Fruit fly (Drosophila melanogaster): ENCODE results near the gene MSBP.

Gene MSBP

dm6 chrX:15889780-15890608 lies at the start of gene MSBP, which contains the start of gene CG15916 (continued):
- peak; percentile 29 for TF ChIP-seq fd59A (GFP tag; optimal IDR thresholded peaks at IDR 0.05)
- no peak for TF ChIP-seq Hr38 (GFP tag; optimal IDR thresholded peaks at IDR 0.05)
- peak; percentile 8 for TF ChIP-seq CG6808 (GFP tag; optimal IDR thresholded peaks at IDR 0.05)
- TF ChIP-seq CG7368 (GFP tag; optimal IDR thresholded peaks at IDR 0.05): no peak
- no peak for TF ChIP-seq lz (GFP tag; optimal IDR thresholded peaks at IDR 0.05)
- peak; percentile 44 for TF ChIP-seq CG4318 (GFP tag; optimal IDR thresholded peaks at IDR 0.05)
- no peak for TF ChIP-seq CG11294 (GFP tag; IDR thresholded peaks at IDR 0.05)
- no peak for TF ChIP-seq Sox102F (GFP tag; optimal IDR thresholded peaks at IDR 0.05)
- TF ChIP-seq Lpt (GFP tag; optimal IDR thresholded peaks at IDR 0.05): peak; percentile 3
- no peak for TF ChIP-seq CG8119 (GFP tag; IDR thresholded peaks at IDR 0.05)

dm6 chrX:15934226-15934547 lies 44.3 kb upstream of the MSBP start:
- no peak for TF ChIP-seq CG6792 (GFP tag; optimal IDR thresholded peaks at IDR 0.05)
- TF ChIP-seq Hr4 (GFP tag; optimal IDR thresholded peaks at IDR 0.05): peak; percentile 33
- TF ChIP-seq Sox14 (GFP tag; optimal IDR thresholded peaks at IDR 0.05): no peak
- no peak for TF ChIP-seq Eip93F (GFP tag; optimal IDR thresholded peaks at IDR 0.05)
- TF ChIP-seq CG3032 (tag; optimal IDR thresholded peaks at IDR 0.05): peak; percentile 30
- peak; percentile 64 for TF ChIP-seq Eip78C (GFP tag)
- no peak for TF ChIP-seq Lpt (GFP tag; optimal IDR thresholded peaks at IDR 0.05)
- peak; percentile 16 for TF ChIP-seq lz (GFP tag; optimal IDR thresholded peaks at IDR 0.05)

- TF ChIP-seq CG10669 (GFP tag; optimal IDR thresholded peaks at IDR 0.05) (no peak), lz (GFP tag; optimal IDR thresholded peaks at IDR 0.05) (no peak), Blimp-1 (GFP tag; optimal IDR thresholded peaks at IDR 0.05) (no peak), CG15336 (GFP tag; IDR thresholded peaks at IDR 0.05) (no peak), Hr39 (GFP tag; optimal IDR thresholded peaks at IDR 0.05) (no peak), fkh (GFP tag; optimal IDR thresholded peaks at IDR 0.05) (no peak), CG9139 (GFP tag; optimal IDR thresholded peaks at IDR 0.05) (no peak), CG10631 (GFP tag; optimal IDR thresholded peaks at IDR 0.05) (no peak), CG6854 (GFP tag; optimal IDR thresholded peaks at IDR 0.05) (no peak), achi (GFP tag; optimal IDR thresholded peaks at IDR 0.05) (no peak), CG32006 (GFP tag; optimal IDR thresholded peaks at IDR 0.05) (no peak)
Observed at dm6 chrX:15933504-15934225, 43.8 kb upstream of the MSBP start, which contains the start of gene Ranbp16. Ranbp16 (minus strand) TSS chrX:15933867.

DNA sequence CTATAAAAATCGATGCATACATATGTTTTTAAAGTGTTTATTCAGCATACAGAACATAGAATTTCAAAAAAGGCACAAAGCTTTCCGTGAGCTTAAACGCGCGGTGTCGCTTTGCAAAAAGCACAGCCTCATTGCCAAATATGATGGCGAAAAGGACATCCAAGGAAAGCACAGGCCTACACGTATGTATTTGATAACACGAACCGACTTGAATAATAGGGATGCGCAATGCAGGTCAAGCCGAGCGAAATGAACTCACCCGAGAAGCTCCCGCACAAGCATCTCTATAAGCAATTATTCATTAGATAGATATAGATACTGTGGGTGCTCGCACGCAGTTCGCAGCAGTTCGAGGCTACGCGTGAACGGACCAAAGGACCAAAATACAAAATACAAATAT lies 34.9 kb upstream of the MSBP start, which contains the start of gene Lcch3:
Lcch3 (plus strand) TSS at position 301 of the 400 bp plus-strand sequence.
- TF ChIP-seq svp (GFP tag) (no peak), net (GFP tag; optimal IDR thresholded peaks at IDR 0.05) (no peak), Smox (GFP tag; optimal IDR thresholded peaks at IDR 0.05) (no peak), CG8119 (GFP tag; IDR thresholded peaks at IDR 0.05) (no peak), CG7368 (GFP tag; optimal IDR thresholded peaks at IDR 0.05) (no peak), CG8319 (GFP tag; optimal IDR thresholded peaks at IDR 0.05) (no peak), CG1621 (tag; optimal IDR thresholded peaks at IDR 0.05) (no peak), fd59A (GFP tag; optimal IDR thresholded peaks at IDR 0.05) (no peak), CG34406 (GFP tag; optimal IDR thresholded peaks at IDR 0.05) (no peak), CG3032 (tag; optimal IDR thresholded peaks at IDR 0.05) (no peak)

DNA sequence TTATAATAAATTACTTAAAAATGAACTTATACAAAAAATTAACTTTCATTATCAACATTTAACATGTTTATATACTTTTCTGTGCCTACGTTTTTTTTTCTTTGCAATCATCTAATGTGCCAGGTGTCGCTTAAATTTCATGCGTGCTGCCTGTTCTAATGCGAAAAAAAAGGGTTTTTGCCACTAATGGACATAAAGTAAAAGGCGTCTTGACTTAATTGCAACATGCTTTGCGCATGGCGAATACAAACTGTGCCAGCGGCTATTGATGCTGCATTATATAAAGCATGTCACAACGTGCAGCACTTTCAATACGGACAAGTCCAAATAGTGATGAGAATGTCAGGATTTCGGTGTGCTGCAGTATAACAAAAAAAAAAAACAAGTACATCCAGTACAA lies 31.7 kb upstream of the MSBP start, which contains the start of gene CG8916:
CG8916 (plus strand) TSS at position 301 of the 400 bp plus-strand sequence.
- TF ChIP-seq CG1621 (tag; optimal IDR thresholded peaks at IDR 0.05) (no peak), fd59A (GFP tag; optimal IDR thresholded peaks at IDR 0.05) (no peak), CG31627 (GFP tag; optimal IDR thresholded peaks at IDR 0.05) (no peak), Eip78C (GFP tag) (no peak), achi (GFP tag; optimal IDR thresholded peaks at IDR 0.05) (no peak), CG3919 (GFP tag; optimal IDR thresholded peaks at IDR 0.05) (no peak), Hr39 (GFP tag; optimal IDR thresholded peaks at IDR 0.05) (no peak), CG15336 (GFP tag; IDR thresholded peaks at IDR 0.05) (no peak), Sox14 (GFP tag; optimal IDR thresholded peaks at IDR 0.05) (no peak), net (GFP tag; optimal IDR thresholded peaks at IDR 0.05) (no peak), salr (GFP tag; optimal IDR thresholded peaks at IDR 0.05) (no peak)
